Fruit fly (Drosophila melanogaster) S2 (cell line): ENCODE results near the gene CG6431.

Experiments
- CG8478 ChIP-seq: fragments of >200 bp; optimal IDR thresholded peaks from 2 replicates; lab custom pipeline; 2018
- CTCF ChIP-seq, 2 experiments: fragments of >200 bp; optimal IDR thresholded peaks; 2 replicates each; lab custom pipeline; 2018

- TF ChIP-seq CG8478 = no peak
- TF ChIP-seq CTCF (optimal IDR thresholded peaks at IDR 0.05; lab: Kevin White, UChicago) = no peak
Measured at dm6 chr2L:10711221-10711620, 12.8 kb upstream of the CG6431 start.
